Fruit fly (Drosophila melanogaster) whole organism, embryonic: ENCODE data around the gene Gr93d.

Experiments used
- BEAF-32 ChIP-seq: fragments of 200-800 bp; sonication (Bioruptor generic); optimal IDR thresholded peaks from 3 replicates; lab custom pipeline; 2017; ENCODE audit warnings: missing biosample characterization, missing genetic modification characterization, mild to moderate bottlenecking, moderate library complexity, missing genetic modification reagents
- Bgb ChIP-seq: fragments of 200-800 bp; sonication (Bioruptor generic); IDR thresholded peaks from 2 replicates; pipeline ENCODE4 v1.3.6; 2022; ENCODE audit warnings: missing biosample characterization, missing genetic modification characterization; ENCODE audit not compliant: partially characterized antibody
- CG10654 ChIP-seq: fragments of 200-800 bp; sonication (Bioruptor generic); optimal IDR thresholded peaks from 2 replicates; lab custom pipeline; 2016; ENCODE audit warnings: missing biosample characterization, missing genetic modification characterization
- CG10959 ChIP-seq: fragments of 200-800 bp; sonication (Bioruptor generic); IDR thresholded peaks from 2 replicates; pipeline ENCODE4 v1.3.6; 2022; ENCODE audit warnings: missing biosample characterization, missing genetic modification characterization
- CG11696 ChIP-seq: fragments of 200-800 bp; sonication (Bioruptor generic); IDR thresholded peaks from 2 replicates; pipeline ENCODE4 v1.3.6; 2022; ENCODE audit warnings: missing biosample characterization, missing genetic modification characterization
- CG12104 ChIP-seq: fragments of 200-800 bp; sonication (Bioruptor generic); optimal IDR thresholded peaks from 3 replicates; lab custom pipeline; 2016; ENCODE audit warnings: missing biosample characterization, missing genetic modification characterization
- CG12769 ChIP-seq: fragments of 200-800 bp; sonication (Bioruptor generic); optimal IDR thresholded peaks from 2 replicates; lab custom pipeline; 2019; ENCODE audit warnings: missing biosample characterization, mild to moderate bottlenecking, missing genetic modification characterization, moderate library complexity
- CG12942 ChIP-seq: fragments of 200-800 bp; sonication (Bioruptor generic); optimal IDR thresholded peaks from 3 replicates; lab custom pipeline; 2016; ENCODE audit warnings: missing biosample characterization, missing genetic modification characterization
- CG13123 ChIP-seq: fragments of 200-800 bp; sonication (Bioruptor generic); optimal IDR thresholded peaks from 2 replicates; lab custom pipeline; 2016; ENCODE audit warnings: missing biosample characterization, missing genetic modification characterization
- CG2712 ChIP-seq: fragments of 200-800 bp; optimal IDR thresholded peaks from 3 replicates; lab custom pipeline; 2019; ENCODE audit warnings: missing biosample characterization, mild to moderate bottlenecking, missing genetic modification characterization, moderate library complexity
- CG3065 ChIP-seq: fragments of 200-800 bp; sonication (Bioruptor generic); optimal IDR thresholded peaks from 2 replicates; lab custom pipeline; 2016; ENCODE audit warnings: missing biosample characterization, missing genetic modification characterization
- CG32767 ChIP-seq: fragments of 200-800 bp; sonication (Bioruptor generic); IDR thresholded peaks from 2 replicates; pipeline ENCODE4 v1.3.6; 2022; ENCODE audit warnings: missing biosample characterization, missing genetic modification characterization
- CG43689 ChIP-seq: fragments of 200-800 bp; sonication (Bioruptor generic); IDR thresholded peaks from 2 replicates; pipeline ENCODE4 v1.3.6; 2022; ENCODE audit warnings: missing biosample characterization, missing genetic modification characterization
- CG6813 ChIP-seq: fragments of 200-800 bp; sonication (Bioruptor generic); optimal IDR thresholded peaks from 2 replicates; lab custom pipeline; 2017; ENCODE audit warnings: missing biosample characterization, missing genetic modification characterization, mild to moderate bottlenecking, moderate library complexity, missing genetic modification reagents
- CG8281 ChIP-seq: fragments of 200-800 bp; sonication (Bioruptor generic); optimal IDR thresholded peaks from 2 replicates; lab custom pipeline; 2018; ENCODE audit warnings: missing biosample characterization, mild to moderate bottlenecking, missing genetic modification characterization, moderate library complexity
- Dip2 ChIP-seq: fragments of 200-800 bp; sonication (Bioruptor generic); IDR thresholded peaks from 2 replicates; pipeline ENCODE4 v1.3.6; 2022; ENCODE audit warnings: missing biosample characterization, missing genetic modification characterization
- Dref ChIP-seq: fragments of 200-800 bp; sonication (Bioruptor generic); IDR thresholded peaks from 2 replicates; pipeline ENCODE4 v1.3.6; 2022; ENCODE audit warnings: missing biosample characterization, missing genetic modification characterization
- Fer1 ChIP-seq: fragments of 200-800 bp; sonication (Bioruptor generic); optimal IDR thresholded peaks from 2 replicates; lab custom pipeline; 2017; ENCODE audit warnings: missing biosample characterization, mild to moderate bottlenecking, missing genetic modification characterization
- H15 ChIP-seq: fragments of 200-800 bp; sonication (Bioruptor generic); IDR thresholded peaks from 3 replicates; pipeline ENCODE4 v1.3.6; 2022; ENCODE audit warnings: missing biosample characterization, missing genetic modification characterization
- HLH4C ChIP-seq: fragments of 200-800 bp; sonication (Bioruptor generic); IDR thresholded peaks from 3 replicates; pipeline ENCODE4 v1.3.6; 2022; ENCODE audit warnings: missing biosample characterization, missing genetic modification characterization; ENCODE audit not compliant: partially characterized antibody
- Hand ChIP-seq: fragments of 200-800 bp; sonication (Bioruptor generic); optimal IDR thresholded peaks from 2 replicates; lab custom pipeline; 2017; ENCODE audit warnings: mild to moderate bottlenecking, missing biosample characterization, missing genetic modification reagents, missing genetic modification characterization
- Hmr ChIP-seq: fragments of 200-800 bp; sonication (Bioruptor generic); optimal IDR thresholded peaks from 3 replicates; lab custom pipeline; 2017; ENCODE audit warnings: mild to moderate bottlenecking, missing biosample characterization, missing genetic modification reagents, missing genetic modification characterization
- Hr39 ChIP-seq: fragments of >200 bp; optimal IDR thresholded peaks from 2 replicates; lab custom pipeline; 2017
- MESR4 ChIP-seq: fragments of 200-800 bp; sonication (Bioruptor generic); optimal IDR thresholded peaks from 2 replicates; lab custom pipeline; 2018; ENCODE audit warnings: missing biosample characterization, mild to moderate bottlenecking, missing genetic modification characterization, moderate library complexity
- NK7.1 ChIP-seq: fragments of 200-800 bp; sonication (Bioruptor generic); optimal IDR thresholded peaks from 3 replicates; lab custom pipeline; 2016; ENCODE audit warnings: missing biosample characterization, missing genetic modification characterization
- NfI ChIP-seq: fragments of 200-800 bp; sonication (Bioruptor generic); optimal IDR thresholded peaks from 3 replicates; lab custom pipeline; 2018; ENCODE audit warnings: missing biosample characterization, mild to moderate bottlenecking, missing genetic modification characterization, moderate library complexity
- Opbp ChIP-seq: fragments of 200-800 bp; sonication (Bioruptor generic); IDR thresholded peaks from 3 replicates; pipeline ENCODE4 v1.3.6; 2022; ENCODE audit warnings: missing biosample characterization, missing genetic modification characterization; ENCODE audit not compliant: partially characterized antibody
- Rfx ChIP-seq: fragments of 200-800 bp; sonication (Bioruptor generic); IDR thresholded peaks from 2 replicates; pipeline ENCODE4 v1.3.6; 2022; ENCODE audit warnings: missing biosample characterization, missing genetic modification characterization
- Sin3A ChIP-seq: fragments of >200 bp; optimal IDR thresholded peaks from 2 replicates; lab custom pipeline; 2018
- br ChIP-seq: fragments of >200 bp; optimal IDR thresholded peaks from 2 replicates; lab custom pipeline; 2017
- caup ChIP-seq: fragments of 200-800 bp; sonication (Bioruptor generic); optimal IDR thresholded peaks from 3 replicates; lab custom pipeline; 2017; ENCODE audit warnings: missing biosample characterization, mild to moderate bottlenecking, missing genetic modification characterization, moderate library complexity; ENCODE audit not compliant: severe bottlenecking
- cg ChIP-seq: fragments of 200-800 bp; sonication (Bioruptor generic); optimal IDR thresholded peaks from 3 replicates; lab custom pipeline; 2019; ENCODE audit warnings: missing biosample characterization, mild to moderate bottlenecking, missing genetic modification characterization, moderate library complexity
- chm ChIP-seq: fragments of 200-800 bp; sonication (Bioruptor generic); IDR thresholded peaks from 2 replicates; pipeline ENCODE4 v1.3.6; 2022; ENCODE audit warnings: missing biosample characterization, missing genetic modification characterization
- dimm ChIP-seq: fragments of 200-800 bp; sonication (Bioruptor generic); IDR thresholded peaks from 2 replicates; pipeline ENCODE4 v1.3.6; 2022; ENCODE audit warnings: missing biosample characterization, missing genetic modification characterization
- fru ChIP-seq: fragments of >200 bp; optimal IDR thresholded peaks from 2 replicates; lab custom pipeline; 2017
- her ChIP-seq: fragments of 200-800 bp; sonication (Bioruptor generic); optimal IDR thresholded peaks from 2 replicates; lab custom pipeline; 2016; ENCODE audit warnings: missing biosample characterization, missing genetic modification characterization
- ken ChIP-seq: fragments of 200-800 bp; sonication (Bioruptor generic); IDR thresholded peaks from 3 replicates; pipeline ENCODE4 v1.3.6; 2022; ENCODE audit warnings: missing biosample characterization, missing genetic modification characterization
- mam ChIP-seq: fragments of 200-800 bp; sonication (Bioruptor generic); optimal IDR thresholded peaks from 3 replicates; lab custom pipeline; 2016; ENCODE audit warnings: missing biosample characterization, missing genetic modification characterization
- mld ChIP-seq: fragments of 200-800 bp; sonication (Bioruptor generic); IDR thresholded peaks from 3 replicates; pipeline ENCODE4 v1.3.6; 2022; ENCODE audit warnings: missing biosample characterization, missing genetic modification characterization; ENCODE audit not compliant: partially characterized antibody
- nerfin-1 ChIP-seq: fragments of 200-800 bp; sonication (Bioruptor generic); optimal IDR thresholded peaks from 3 replicates; lab custom pipeline; 2019; ENCODE audit warnings: missing biosample characterization, mild to moderate bottlenecking, missing genetic modification characterization, moderate library complexity
- pita ChIP-seq: fragments of 200-800 bp; sonication (Bioruptor generic); optimal IDR thresholded peaks from 2 replicates; lab custom pipeline; 2017; ENCODE audit warnings: missing biosample characterization, mild to moderate bottlenecking, missing genetic modification characterization
- pzg ChIP-seq: fragments of 200-800 bp; sonication (Bioruptor generic); optimal IDR thresholded peaks from 3 replicates; lab custom pipeline; 2018; ENCODE audit warnings: missing biosample characterization, mild to moderate bottlenecking, missing genetic modification characterization, moderate library complexity
- rib ChIP-seq: fragments of 200-800 bp; sonication (Bioruptor generic); IDR thresholded peaks from 2 replicates; pipeline ENCODE4 v1.3.6; 2022; ENCODE audit warnings: missing biosample characterization, missing genetic modification characterization
- ro ChIP-seq: fragments of 200-800 bp; sonication (Bioruptor generic); IDR thresholded peaks from 2 replicates; pipeline ENCODE4 v1.3.6; 2022; ENCODE audit warnings: missing biosample characterization, missing genetic modification characterization
- sim ChIP-seq: fragments of 200-800 bp; sonication (Bioruptor generic); IDR thresholded peaks from 2 replicates; pipeline ENCODE4 v1.3.6; 2022; ENCODE audit warnings: missing biosample characterization, missing genetic modification characterization
- sob ChIP-seq: fragments of 200-800 bp; sonication (Bioruptor generic); IDR thresholded peaks from 2 replicates; pipeline ENCODE4 v1.3.6; 2022; ENCODE audit warnings: missing biosample characterization, missing genetic modification characterization

Gene Gr93d

DNA sequence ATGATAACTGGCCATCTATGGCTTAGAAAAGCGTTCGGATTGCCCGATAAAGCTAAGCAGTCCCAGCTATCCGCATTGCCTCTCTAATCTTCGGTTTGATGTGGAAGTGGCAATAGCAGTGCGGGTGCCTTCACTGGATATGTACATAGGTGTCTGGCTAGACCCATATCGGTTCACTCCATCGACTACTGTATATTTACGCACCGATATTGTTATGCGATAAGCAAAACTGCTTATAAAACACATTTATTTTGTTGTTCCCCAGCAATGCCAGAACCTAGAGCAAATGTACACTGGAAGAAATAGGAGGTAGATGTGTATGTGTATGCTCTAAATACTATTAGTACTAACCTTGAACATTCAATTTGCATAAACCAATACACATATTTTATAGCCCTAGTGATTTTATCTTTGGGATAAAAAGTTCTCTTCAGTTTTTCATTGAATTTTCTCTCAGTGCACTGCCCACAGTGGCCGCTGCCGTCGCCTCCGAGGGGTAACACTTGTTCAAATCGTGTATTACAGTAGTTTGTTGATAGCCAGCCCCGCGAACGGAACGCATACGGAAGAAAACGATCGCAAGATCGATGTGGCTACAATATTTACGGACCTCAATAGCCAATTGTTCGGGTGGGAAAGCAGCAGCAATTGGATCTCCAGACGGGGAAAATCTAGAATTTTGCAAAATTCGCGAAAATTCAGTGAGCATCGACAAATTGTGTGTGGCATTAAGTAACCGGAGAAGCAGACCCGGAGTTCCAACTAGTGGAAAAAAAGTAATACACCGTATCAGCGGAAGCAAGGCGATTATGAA, 23.9 kb upstream of the Gr93d start, which contains the start of gene CG31431 (continued):
- TF ChIP-seq CG2712 (tag; lab: Kevin White, UChicago), result peak; percentile 97
- TF ChIP-seq CG12942, result peak; percentile 95
- peak; percentile 99 for TF ChIP-seq CG12769
- TF ChIP-seq Hand, result peak; percentile 96
- TF ChIP-seq CG43689, result peak; percentile 95
- TF ChIP-seq her (GFP tag; lab: Kevin White, UChicago), result peak; percentile 96
- TF ChIP-seq dimm (GFP tag; lab: Robert Waterston, UW), result peak; percentile 86
- peak; percentile 97 for TF ChIP-seq NK7.1 (GFP tag; lab: Kevin White, UChicago)
- TF ChIP-seq pita, result no peak
- TF ChIP-seq mld (GFP tag; lab: Robert Waterston, UW), result no peak
- peak; percentile 90 for TF ChIP-seq nerfin-1 (tag; lab: Kevin White, UChicago)
- peak; percentile 97 for TF ChIP-seq CG10654 (GFP tag; lab: Kevin White, UChicago)
- peak; percentile 99 for TF ChIP-seq sob (GFP tag; lab: Robert Waterston, UW)
- peak; percentile 95 for TF ChIP-seq CG10959
- peak; percentile 94 for TF ChIP-seq CG13123 (GFP tag; lab: Kevin White, UChicago)
- TF ChIP-seq Hr39 (lab: Kevin White, UChicago), result no peak
- peak; percentile 98 for TF ChIP-seq mam (GFP tag; lab: Kevin White, UChicago)
- TF ChIP-seq Sin3A, result no peak
- peak; percentile 99 for TF ChIP-seq Rfx (GFP tag; lab: Robert Waterston, UW)
- TF ChIP-seq Dip2 (GFP tag; lab: Robert Waterston, UW), result peak; percentile 70; the same call in 1 of the 2 replicates
- peak; percentile 94 for TF ChIP-seq sim (GFP tag; lab: Robert Waterston, UW)
- TF ChIP-seq CG12104 (GFP tag; lab: Kevin White, UChicago), result peak; percentile 95
- peak; percentile 88 for TF ChIP-seq CG11696 (GFP tag; lab: Robert Waterston, UW)
- TF ChIP-seq chm (GFP tag; lab: Robert Waterston, UW), result peak; percentile 96
- TF ChIP-seq MESR4 (GFP tag; lab: Kevin White, UChicago), result peak; percentile 62
- TF ChIP-seq CG3065, result peak; percentile 92
- TF ChIP-seq pzg (GFP tag; lab: Kevin White, UChicago), result peak; percentile 38
- TF ChIP-seq Fer1, result peak; percentile 98
- no peak for TF ChIP-seq Bgb (GFP tag; lab: Robert Waterston, UW)
- peak; percentile 95 for TF ChIP-seq ken (GFP tag; lab: Robert Waterston, UW)
- TF ChIP-seq br, result no peak
- TF ChIP-seq BEAF-32, result peak; percentile 16
- TF ChIP-seq cg (GFP tag; lab: Kevin White, UChicago), result no peak
- peak; percentile 92 for TF ChIP-seq CG32767 (GFP tag; lab: Robert Waterston, UW)
- no peak for TF ChIP-seq Opbp (GFP tag; lab: Robert Waterston, UW)
- peak; percentile 84 for TF ChIP-seq CG8281
- TF ChIP-seq ro, result peak; percentile 93
- peak; percentile 98 for TF ChIP-seq CG6813 (GFP tag; lab: Kevin White, UChicago)
- no peak for TF ChIP-seq HLH4C
- TF ChIP-seq fru (lab: Kevin White, UChicago), result no peak
- TF ChIP-seq Dref (GFP tag; lab: Robert Waterston, UW), result peak; percentile 43; the same call in 1 of the 2 replicates
- peak; percentile 98 for TF ChIP-seq Hmr (GFP tag; lab: Kevin White, UChicago)
- TF ChIP-seq caup (GFP tag; lab: Kevin White, UChicago), result peak; percentile 98
- TF ChIP-seq rib (GFP tag; lab: Robert Waterston, UW), result peak; percentile 98
- TF ChIP-seq NfI (GFP tag; lab: Kevin White, UChicago), result peak; percentile 96
- peak; percentile 96 for TF ChIP-seq H15
